Worm (Caenorhabditis elegans) whole organism, L4 larva: ENCODE data around the gene npp-15.

Source experiments
- Y48G9A.11 ChIP-seq: fragments of 200-800 bp; sonication (Bioruptor generic); IDR thresholded peaks from 2 replicates; pipeline ENCODE4 v1.3.6; 2022; ENCODE audit warnings: missing genetic modification reagents, missing genetic modification characterization, missing compliant biosample characterization
- Y75B8A.6 ChIP-seq: fragments of 200-800 bp; sonication (Bioruptor generic); IDR thresholded peaks from 2 replicates; pipeline ENCODE4 v1.3.6; 2022; ENCODE audit warnings: missing genetic modification reagents, missing genetic modification characterization, missing compliant biosample characterization
- daf-19 ChIP-seq: fragments of 200-800 bp; sonication (Bioruptor generic); conservative IDR thresholded peaks from 2 replicates; pipeline ENCODE4 v1.3.6; 2022; ENCODE audit warnings: missing genetic modification characterization, missing compliant biosample characterization
- jun-1 ChIP-seq: fragments of 150-350 bp; optimal IDR thresholded peaks from 2 replicates; lab custom pipeline; 2014; ENCODE audit warnings: missing biosample characterization, missing genetic modification reagents, missing genetic modification characterization
- lin-13 ChIP-seq: fragments of 150-350 bp; optimal IDR thresholded peaks from 2 replicates; lab custom pipeline; 2014; ENCODE audit warnings: missing biosample characterization, missing genetic modification reagents, missing genetic modification characterization
- lin-15B ChIP-seq: fragments of 150-350 bp; sonication (generic microtip); optimal IDR thresholded peaks from 3 replicates; lab custom pipeline; 2014; ENCODE audit warnings: missing biosample characterization, missing genetic modification characterization
- lin-29 ChIP-seq: fragments of 200-800 bp; sonication (Bioruptor generic); IDR thresholded peaks from 2 replicates; pipeline ENCODE4 v1.3.6; 2022; ENCODE audit warnings: missing genetic modification reagents, missing genetic modification characterization, missing compliant biosample characterization
- nhr-11 ChIP-seq: fragments of 150-350 bp; optimal IDR thresholded peaks from 2 replicates; lab custom pipeline; 2014; ENCODE audit warnings: missing biosample characterization, missing genetic modification characterization
- pha-4 ChIP-seq, 2 experiments: fragments of 150-350 bp in 1 of 2; fragments of 200-800 bp in 1 of 2; sonication (Bioruptor generic) in 1 of 2; IDR thresholded peaks in 1 of 2; optimal IDR thresholded peaks in 1 of 2; 2 replicates each; pipeline versions ENCODE4 v1.3.6 to Lab custom; 2014 to 2022; ENCODE audit warnings: missing genetic modification characterization in 2 of 2, missing genetic modification reagents in 2 of 2, missing biosample characterization in 1 of 2, missing compliant biosample characterization in 1 of 2
- snpc-4 ChIP-seq: fragments of 150-350 bp; optimal IDR thresholded peaks from 2 replicates; lab custom pipeline; 2014; ENCODE audit warnings: missing biosample characterization, missing genetic modification characterization
- spr-3 ChIP-seq: fragments of 200-800 bp; sonication (Bioruptor generic); optimal IDR thresholded peaks from 2 replicates; lab custom pipeline; 2018; ENCODE audit warnings: mild to moderate bottlenecking, missing genetic modification characterization, missing compliant biosample characterization

- no peak for TF ChIP-seq spr-3 (GFP tag; lab: Kevin White, UChicago)
- no peak for TF ChIP-seq jun-1 (tag; lab: Kevin White, UChicago)
- no peak for TF ChIP-seq pha-4 (GFP tag; IDR thresholded peaks at IDR 0.05; lab: Robert Waterston, UW)
- no peak for TF ChIP-seq pha-4 (tag; optimal IDR thresholded peaks at IDR 0.05; lab: Kevin White, UChicago)
- TF ChIP-seq lin-13, result no peak
- no peak for TF ChIP-seq lin-15B
- TF ChIP-seq Y75B8A.6 (GFP tag; lab: Robert Waterston, UW), result no peak
- no peak for TF ChIP-seq lin-29 (GFP tag; lab: Robert Waterston, UW)
- no peak for TF ChIP-seq daf-19 (GFP tag; lab: Robert Waterston, UW)
- no peak for TF ChIP-seq snpc-4 (tag; lab: Kevin White, UChicago)
- TF ChIP-seq Y48G9A.11 (GFP tag; lab: Robert Waterston, UW), result no peak
- no peak for TF ChIP-seq nhr-11 (tag; lab: Kevin White, UChicago)
Measured at ce11 chrIII:7937548-7937947, 8.7 kb downstream of the npp-15 start, which contains the start of gene C29E4.10.
